Worm (Caenorhabditis elegans): ENCODE data around the gene C27C12.1.

ce11 chrX:14885855-14886254 lies 32.3 kb upstream of the C27C12.1 start:
- no peak for TF ChIP-seq ccch-3 (GFP tag; optimal IDR thresholded peaks at IDR 0.05)
- TF ChIP-seq lsl-1 (GFP tag; optimal IDR thresholded peaks at IDR 0.05), result no peak
- TF ChIP-seq madf-8 (GFP tag; conservative IDR thresholded peaks at IDR 0.05), result no peak
- TF ChIP-seq snpc-4 (GFP tag; optimal IDR thresholded peaks at IDR 0.05), result no peak
- no peak for TF ChIP-seq snpc-4 (tag; optimal IDR thresholded peaks at IDR 0.05)
- no peak for TF ChIP-seq dpff-1 (tag; optimal IDR thresholded peaks at IDR 0.05)
